Fruit fly (Drosophila melanogaster) whole organism, embryonic: ENCODE measurements around the gene fne.

Experiments used
- CG10543 ChIP-seq: fragments of 200-800 bp; sonication (Bioruptor generic); optimal IDR thresholded peaks from 3 replicates; lab custom pipeline; 2017; ENCODE audit warnings: missing biosample characterization, mild to moderate bottlenecking, missing genetic modification characterization, moderate library complexity
- CG11723 ChIP-seq: fragments of 200-800 bp; sonication (Bioruptor generic); optimal IDR thresholded peaks from 2 replicates; lab custom pipeline; 2017; ENCODE audit warnings: missing biosample characterization, mild to moderate bottlenecking, missing genetic modification characterization
- CG12219 ChIP-seq: fragments of 200-800 bp; sonication (Bioruptor generic); optimal IDR thresholded peaks from 3 replicates; lab custom pipeline; 2018; ENCODE audit warnings: missing biosample characterization, mild to moderate bottlenecking, missing genetic modification characterization
- CG13624 ChIP-seq: fragments of 200-800 bp; sonication (Bioruptor generic); optimal IDR thresholded peaks from 2 replicates; lab custom pipeline; 2016; ENCODE audit warnings: missing biosample characterization, missing genetic modification characterization
- CG13894 ChIP-seq: fragments of 200-800 bp; sonication (Bioruptor generic); optimal IDR thresholded peaks from 3 replicates; lab custom pipeline; 2018; ENCODE audit warnings: missing biosample characterization, mild to moderate bottlenecking, missing genetic modification characterization, moderate library complexity
- CG14667 ChIP-seq: fragments of 200-800 bp; sonication (Bioruptor generic); IDR thresholded peaks from 2 replicates; pipeline ENCODE4 v1.3.6; 2022; ENCODE audit warnings: missing biosample characterization, missing genetic modification characterization
- CG16813 ChIP-seq: fragments of 200-800 bp; sonication (Bioruptor generic); IDR thresholded peaks from 3 replicates; pipeline ENCODE4 v1.3.6; 2022; ENCODE audit warnings: missing biosample characterization, missing genetic modification characterization; ENCODE audit not compliant: partially characterized antibody
- CG17385 ChIP-seq: fragments of 200-800 bp; sonication (Bioruptor generic); optimal IDR thresholded peaks from 3 replicates; lab custom pipeline; 2018; ENCODE audit warnings: missing biosample characterization, mild to moderate bottlenecking, missing genetic modification characterization
- CG17912 ChIP-seq: fragments of 200-800 bp; sonication (Bioruptor generic); optimal IDR thresholded peaks from 2 replicates; lab custom pipeline; 2018; ENCODE audit warnings: missing biosample characterization, mild to moderate bottlenecking, missing genetic modification characterization
- CG2199 ChIP-seq: fragments of 200-800 bp; sonication (Bioruptor generic); IDR thresholded peaks from 3 replicates; pipeline ENCODE4 v1.3.6; 2022; ENCODE audit warnings: missing biosample characterization, missing genetic modification characterization
- CG34422 ChIP-seq: fragments of 200-800 bp; sonication (Bioruptor generic); IDR thresholded peaks from 3 replicates; pipeline ENCODE4 v1.3.6; 2022; ENCODE audit warnings: missing biosample characterization, missing genetic modification characterization
- CG4360 ChIP-seq: fragments of 200-800 bp; sonication (Bioruptor generic); IDR thresholded peaks from 2 replicates; pipeline ENCODE4 v1.3.6; 2022; ENCODE audit warnings: missing biosample characterization, missing genetic modification characterization
- CG6791 ChIP-seq: fragments of 200-800 bp; sonication (Bioruptor generic); IDR thresholded peaks from 3 replicates; pipeline ENCODE4 v1.3.6; 2022; ENCODE audit warnings: missing biosample characterization, missing genetic modification characterization; ENCODE audit not compliant: partially characterized antibody
- CG7987 ChIP-seq: fragments of 200-800 bp; sonication (Bioruptor generic); optimal IDR thresholded peaks from 2 replicates; lab custom pipeline; 2018; ENCODE audit warnings: missing biosample characterization, mild to moderate bottlenecking, missing genetic modification characterization, moderate library complexity
- Deaf1 ChIP-seq: fragments of 200-800 bp; optimal IDR thresholded peaks from 3 replicates; lab custom pipeline; 2019; ENCODE audit warnings: missing biosample characterization, mild to moderate bottlenecking, missing genetic modification characterization, moderate library complexity
- Dll ChIP-seq: fragments of 200-800 bp; sonication (Bioruptor generic); IDR thresholded peaks from 4 replicates; pipeline ENCODE4 v1.3.6; 2022; ENCODE audit warnings: missing biosample characterization, missing genetic modification characterization; ENCODE audit not compliant: partially characterized antibody
- Fer1 ChIP-seq: fragments of 200-800 bp; sonication (Bioruptor generic); optimal IDR thresholded peaks from 2 replicates; lab custom pipeline; 2017; ENCODE audit warnings: missing biosample characterization, mild to moderate bottlenecking, missing genetic modification characterization
- MBD-R2 ChIP-seq: fragments of 200-800 bp; sonication (Bioruptor generic); IDR thresholded peaks from 2 replicates; pipeline ENCODE4 v1.3.6; 2022; ENCODE audit warnings: missing biosample characterization, missing genetic modification characterization
- MTF-1 ChIP-seq: fragments of 200-800 bp; sonication (Bioruptor generic); optimal IDR thresholded peaks from 2 replicates; lab custom pipeline; 2018; ENCODE audit warnings: missing biosample characterization, mild to moderate bottlenecking, missing genetic modification characterization, borderline replicate concordance
- Med ChIP-seq: fragments of 200-800 bp; sonication (Bioruptor generic); peaks from one replicate; lab custom pipeline; 2016; ENCODE audit warnings: missing biosample characterization, missing genetic modification characterization, mild to moderate bottlenecking, inconsistent platforms, moderate library complexity
- NC2α ChIP-seq: fragments of 200-800 bp; sonication (Bioruptor generic); optimal IDR thresholded peaks from 2 replicates; lab custom pipeline; 2016; ENCODE audit warnings: missing biosample characterization, missing genetic modification characterization
- Neu2 ChIP-seq: fragments of 200-800 bp; sonication (Bioruptor generic); optimal IDR thresholded peaks from 3 replicates; lab custom pipeline; 2016; ENCODE audit warnings: missing biosample characterization, missing genetic modification characterization, borderline replicate concordance
- Opbp ChIP-seq: fragments of 200-800 bp; sonication (Bioruptor generic); IDR thresholded peaks from 3 replicates; pipeline ENCODE4 v1.3.6; 2022; ENCODE audit warnings: missing biosample characterization, missing genetic modification characterization; ENCODE audit not compliant: partially characterized antibody
- Optix ChIP-seq: fragments of 200-800 bp; sonication (Bioruptor generic); IDR thresholded peaks from 3 replicates; pipeline ENCODE4 v1.3.6; 2022; ENCODE audit warnings: missing biosample characterization, missing genetic modification characterization
- Scr ChIP-seq: fragments of 200-800 bp; sonication (Bioruptor generic); IDR thresholded peaks from 2 replicates; pipeline ENCODE4 v1.3.6; 2022; ENCODE audit warnings: missing biosample characterization, missing genetic modification characterization; ENCODE audit not compliant: partially characterized antibody
- Sin3A ChIP-seq: fragments of >200 bp; optimal IDR thresholded peaks from 2 replicates; lab custom pipeline; 2018
- Sry-δ ChIP-seq: fragments of 200-800 bp; sonication (Bioruptor generic); optimal IDR thresholded peaks from 2 replicates; lab custom pipeline; 2016; ENCODE audit warnings: missing biosample characterization, missing genetic modification characterization
- Vsx1 ChIP-seq: fragments of 200-800 bp; sonication (Bioruptor generic); optimal IDR thresholded peaks from 2 replicates; lab custom pipeline; 2017; ENCODE audit warnings: missing biosample characterization, mild to moderate bottlenecking, missing genetic modification characterization, missing genetic modification reagents
- YL-1 ChIP-seq: fragments of 200-800 bp; sonication (Bioruptor generic); optimal IDR thresholded peaks from 3 replicates; lab custom pipeline; 2017; ENCODE audit warnings: missing biosample characterization, mild to moderate bottlenecking, missing genetic modification characterization
- abd-A ChIP-seq: fragments of 200-800 bp; sonication (Bioruptor generic); optimal IDR thresholded peaks from 3 replicates; lab custom pipeline; 2019; ENCODE audit warnings: missing biosample characterization, mild to moderate bottlenecking, missing genetic modification characterization, moderate library complexity
- dati ChIP-seq: fragments of 200-800 bp; sonication (Bioruptor generic); IDR thresholded peaks from 2 replicates; pipeline ENCODE4 v1.3.6; 2022; ENCODE audit warnings: missing biosample characterization, missing genetic modification characterization
- ewg ChIP-seq: fragments of 200-800 bp; sonication (Bioruptor generic); optimal IDR thresholded peaks from 3 replicates; lab custom pipeline; 2017; ENCODE audit warnings: mild to moderate bottlenecking, missing biosample characterization, missing genetic modification reagents, missing genetic modification characterization
- gcm ChIP-seq: fragments of 200-800 bp; sonication (Bioruptor generic); optimal IDR thresholded peaks from 2 replicates; lab custom pipeline; 2019; ENCODE audit warnings: missing biosample characterization, mild to moderate bottlenecking, missing genetic modification characterization, moderate library complexity
- knrl ChIP-seq: fragments of 200-800 bp; sonication (Bioruptor generic); IDR thresholded peaks from 3 replicates; pipeline ENCODE4 v1.3.6; 2022; ENCODE audit warnings: missing biosample characterization, missing genetic modification characterization; ENCODE audit not compliant: partially characterized antibody
- mirr ChIP-seq: fragments of 200-800 bp; sonication (Bioruptor generic); optimal IDR thresholded peaks from 3 replicates; lab custom pipeline; 2018; ENCODE audit warnings: missing biosample characterization, mild to moderate bottlenecking, missing genetic modification characterization
- nom ChIP-seq: fragments of 200-800 bp; sonication (Bioruptor generic); optimal IDR thresholded peaks from 2 replicates; lab custom pipeline; 2017; ENCODE audit warnings: missing biosample characterization, missing genetic modification characterization, mild to moderate bottlenecking, moderate library complexity, missing genetic modification reagents
- pfk ChIP-seq: fragments of 200-800 bp; sonication (Bioruptor generic); optimal IDR thresholded peaks from 2 replicates; lab custom pipeline; 2018; ENCODE audit warnings: missing biosample characterization, mild to moderate bottlenecking, missing genetic modification characterization, moderate library complexity
- pros ChIP-seq: fragments of 200-800 bp; sonication (Bioruptor generic); optimal IDR thresholded peaks from 3 replicates; lab custom pipeline; 2019; ENCODE audit warnings: missing biosample characterization, mild to moderate bottlenecking, missing genetic modification characterization, moderate library complexity
- row ChIP-seq: fragments of 200-800 bp; sonication (Bioruptor generic); IDR thresholded peaks from 3 replicates; pipeline ENCODE4 v1.3.6; 2022; ENCODE audit warnings: missing biosample characterization, missing genetic modification characterization
- salm ChIP-seq: fragments of 200-800 bp; sonication (Bioruptor generic); optimal IDR thresholded peaks from 2 replicates; lab custom pipeline; 2018; ENCODE audit warnings: missing biosample characterization, mild to moderate bottlenecking, missing genetic modification characterization
- sens ChIP-seq: fragments of 200-800 bp; sonication (Bioruptor generic); peaks from one replicate; lab custom pipeline; 2016; ENCODE audit warnings: missing biosample characterization, missing genetic modification characterization
- sim ChIP-seq: fragments of 200-800 bp; sonication (Bioruptor generic); IDR thresholded peaks from 2 replicates; pipeline ENCODE4 v1.3.6; 2022; ENCODE audit warnings: missing biosample characterization, missing genetic modification characterization
- sob ChIP-seq: fragments of 200-800 bp; sonication (Bioruptor generic); IDR thresholded peaks from 2 replicates; pipeline ENCODE4 v1.3.6; 2022; ENCODE audit warnings: missing biosample characterization, missing genetic modification characterization
- sug ChIP-seq: fragments of 200-800 bp; optimal IDR thresholded peaks from 2 replicates; lab custom pipeline; 2019; ENCODE audit warnings: missing biosample characterization, mild to moderate bottlenecking, missing genetic modification characterization, moderate library complexity
- ttk ChIP-seq: fragments of 200-800 bp; sonication (Bioruptor generic); IDR thresholded peaks from 2 replicates; pipeline ENCODE4 v2.1.2; 2022; ENCODE audit warnings: missing biosample characterization, missing genetic modification characterization
- twi ChIP-seq: fragments of 200-800 bp; optimal IDR thresholded peaks from 2 replicates; lab custom pipeline; 2019; ENCODE audit warnings: missing biosample characterization, mild to moderate bottlenecking, missing genetic modification characterization, moderate library complexity
- wdn ChIP-seq: fragments of 200-800 bp; sonication (Bioruptor generic); IDR thresholded peaks from 2 replicates; pipeline ENCODE4 v1.3.6; 2022; ENCODE audit warnings: missing biosample characterization, missing genetic modification characterization

fne gene

DNA sequence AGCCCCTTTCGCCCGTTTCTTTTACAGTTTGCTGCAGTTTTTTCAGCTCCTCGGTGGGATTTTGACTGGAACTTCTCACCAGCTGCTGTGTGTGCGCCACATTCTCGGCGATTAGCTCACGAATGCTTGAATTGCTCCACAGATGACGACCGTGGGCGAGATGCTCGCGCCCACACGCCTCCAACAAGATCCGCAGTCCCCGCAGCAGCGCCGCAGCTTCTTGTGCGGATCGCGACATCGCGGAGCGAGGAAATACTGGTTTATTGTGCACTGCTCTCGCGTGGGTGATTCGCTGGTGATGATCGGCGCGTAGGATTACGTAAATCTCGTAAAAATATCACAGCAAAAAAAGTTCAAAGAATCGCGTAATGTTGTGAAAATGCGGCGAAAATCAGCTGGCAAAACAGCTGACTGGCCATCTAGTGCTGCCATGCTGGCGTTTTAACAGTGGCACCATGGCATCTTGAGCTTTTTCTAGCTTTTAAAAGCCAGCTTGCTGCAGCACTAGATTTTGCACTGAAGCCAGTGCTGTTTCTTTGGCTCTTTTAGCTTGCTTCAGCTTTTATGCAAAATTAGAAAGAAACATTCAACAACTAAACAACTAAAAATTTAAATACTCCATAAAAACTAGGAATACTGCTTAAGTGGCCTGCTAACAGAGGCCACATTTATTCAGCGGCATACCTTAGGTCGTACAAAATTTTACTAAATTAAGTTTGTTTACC lies 16.4 kb upstream of the fne start, which contains the start of gene Coq8 (continued):
- no peak for TF ChIP-seq Optix (GFP tag; lab: Robert Waterston, UW)
- no peak for TF ChIP-seq CG7987

DNA sequence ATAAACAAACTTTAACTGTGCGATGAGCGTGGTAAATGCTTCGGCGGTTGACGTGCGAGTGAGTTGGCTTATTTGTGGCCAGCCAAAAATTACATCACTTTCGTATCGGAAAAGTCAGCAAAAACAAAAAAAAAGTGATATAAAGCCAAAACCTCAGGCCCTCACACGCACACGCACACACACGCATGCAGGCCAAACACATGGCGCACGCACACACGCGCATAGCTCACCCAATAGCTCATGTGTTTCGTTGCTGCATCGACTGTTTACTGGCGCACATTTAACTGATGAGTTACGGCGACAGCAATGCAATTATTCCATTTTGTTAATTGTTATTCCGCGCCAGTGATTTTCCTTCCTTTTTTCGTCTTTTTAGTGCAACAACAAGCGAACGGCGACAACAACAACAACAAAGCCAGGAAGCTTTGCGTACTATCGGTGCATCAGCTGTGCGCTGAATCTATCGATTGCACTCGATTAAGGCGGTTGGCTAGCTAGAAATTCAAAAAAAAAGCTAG lies 14.1 kb upstream of the fne start, which contains the start of gene Flad1:
Gene Flad1, minus strand, starts transcription at position 418 of the 518 bp plus-strand sequence.
- no peak for TF ChIP-seq sim (GFP tag; lab: Robert Waterston, UW)
- no peak for TF ChIP-seq ttk (GFP tag; lab: Robert Waterston, UW)
- no peak for TF ChIP-seq CG13894
- no peak for TF ChIP-seq wdn
- peak; percentile 48 for TF ChIP-seq Med (GFP tag; lab: Kevin White, UChicago)
- 0 out of 3 replicates have a peak, but pooled peaks have one; percentile 12 for TF ChIP-seq row (GFP tag; lab: Robert Waterston, UW)
- no peak for TF ChIP-seq CG6791 (GFP tag; lab: Robert Waterston, UW)
- TF ChIP-seq Vsx1 (GFP tag; lab: Kevin White, UChicago), result no peak
- TF ChIP-seq CG4360, result peak; percentile 93
- peak; percentile 44 for TF ChIP-seq CG10543 (GFP tag; lab: Kevin White, UChicago)
- TF ChIP-seq CG14667 (GFP tag; lab: Robert Waterston, UW), result no peak
- peak; percentile 20; the same call in 1 of the 3 replicates for TF ChIP-seq Opbp (GFP tag; lab: Robert Waterston, UW)
- TF ChIP-seq Dll (GFP tag; lab: Robert Waterston, UW), result peak; percentile 65
- TF ChIP-seq CG17912 (GFP tag; lab: Kevin White, UChicago), result no peak
- TF ChIP-seq CG16813 (GFP tag; lab: Robert Waterston, UW), result peak; percentile 43; the same call in 1 of the 3 replicates
- no peak for TF ChIP-seq CG2199 (GFP tag; lab: Robert Waterston, UW)
- peak; percentile 72 for TF ChIP-seq YL-1 (GFP tag; lab: Kevin White, UChicago)
- no peak for TF ChIP-seq CG11723 (GFP tag; lab: Kevin White, UChicago)
- TF ChIP-seq abd-A (tag; lab: Kevin White, UChicago), result peak; percentile 16
- TF ChIP-seq Deaf1, result no peak
- TF ChIP-seq mirr, result no peak
- peak; percentile 17 for TF ChIP-seq sens (GFP tag; lab: Kevin White, UChicago)
- TF ChIP-seq dati (GFP tag; lab: Robert Waterston, UW), result no peak
- TF ChIP-seq Sry-δ (GFP tag; lab: Kevin White, UChicago), result peak; percentile 45
- no peak for TF ChIP-seq CG17385 (GFP tag; lab: Kevin White, UChicago)
- peak; percentile 8 for TF ChIP-seq nom (GFP tag; lab: Kevin White, UChicago)
- no peak for TF ChIP-seq gcm (GFP tag; lab: Kevin White, UChicago)
- TF ChIP-seq sob (GFP tag; lab: Robert Waterston, UW), result no peak
- TF ChIP-seq Sin3A (lab: Kevin White, UChicago), result peak; percentile 14
- TF ChIP-seq pros (GFP tag; lab: Kevin White, UChicago), result no peak
- no peak for TF ChIP-seq Neu2
- TF ChIP-seq ewg (GFP tag; lab: Kevin White, UChicago), result peak; percentile 29
- peak; percentile 25; the same call in 1 of the 3 replicates for TF ChIP-seq CG34422
- TF ChIP-seq NC2α, result no peak
- TF ChIP-seq Scr, result peak; percentile 65
- peak; percentile 49 for TF ChIP-seq MBD-R2 (GFP tag; lab: Robert Waterston, UW)
- peak; percentile 4 for TF ChIP-seq salm (tag; lab: Kevin White, UChicago)
- TF ChIP-seq knrl (GFP tag; lab: Robert Waterston, UW), result peak; percentile 51; the same call in 2 of the 3 replicates
- TF ChIP-seq CG13624 (GFP tag; lab: Kevin White, UChicago), result no peak
- TF ChIP-seq MTF-1 (GFP tag; lab: Kevin White, UChicago), result no peak
- peak; percentile 71 for TF ChIP-seq twi (tag; lab: Kevin White, UChicago)
- TF ChIP-seq CG12219 (GFP tag; lab: Kevin White, UChicago), result no peak
- TF ChIP-seq Fer1 (GFP tag; lab: Kevin White, UChicago), result peak; percentile 16
- TF ChIP-seq pfk (GFP tag; lab: Kevin White, UChicago), result no peak
- TF ChIP-seq sug (tag; lab: Kevin White, UChicago), result peak; percentile 9
